Worm (Caenorhabditis elegans): ENCODE measurements around the gene Y38H6C.15.

DNA sequence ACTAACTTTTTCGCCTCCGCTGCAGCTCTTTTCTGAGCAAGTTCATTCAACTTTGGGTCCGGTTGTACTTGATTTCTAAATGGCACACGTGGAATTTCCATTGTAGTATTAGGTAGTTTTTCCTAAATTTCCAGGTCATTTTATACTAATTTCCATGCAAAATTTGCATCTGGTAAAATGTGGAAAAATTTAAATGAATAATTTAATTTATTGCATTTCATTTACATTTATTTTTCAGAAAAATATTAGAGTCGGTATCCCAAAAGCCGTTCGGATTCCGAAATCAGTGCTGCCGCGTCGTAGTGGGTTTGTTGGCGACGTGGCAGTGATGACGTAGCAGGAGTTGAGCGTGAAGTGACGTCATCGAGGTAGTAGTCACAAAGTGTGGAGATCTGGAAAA lies 10.9 kb upstream of the Y38H6C.15 start, which contains the start of gene Y38H6C.18:
- no peak for TF ChIP-seq skn-1 (tag; optimal IDR thresholded peaks at IDR 0.05)
- no peak for TF ChIP-seq nhr-237 (tag; optimal IDR thresholded peaks at IDR 0.05)
- TF ChIP-seq sem-4 (tag; optimal IDR thresholded peaks at IDR 0.05), result no peak
- no peak for TF ChIP-seq ama-1 (optimal IDR thresholded peaks at IDR 0.05)
- TF ChIP-seq lin-11 (tag; optimal IDR thresholded peaks at IDR 0.05), result no peak
- no peak for TF ChIP-seq snpc-4 (tag; optimal IDR thresholded peaks at IDR 0.05)
- TF ChIP-seq ceh-82 (tag; optimal IDR thresholded peaks at IDR 0.05), result no peak
- TF ChIP-seq elt-3 (tag; optimal IDR thresholded peaks at IDR 0.05), result no peak
- TF ChIP-seq nhr-23 (tag; optimal IDR thresholded peaks at IDR 0.05), result no peak
- TF ChIP-seq F13H6.1 (tag; optimal IDR thresholded peaks at IDR 0.05), result no peak
- no peak for TF ChIP-seq zag-1 (tag; optimal IDR thresholded peaks at IDR 0.05)
- no peak for TF ChIP-seq nhr-25 (tag; optimal IDR thresholded peaks at IDR 0.05)

Measured in whole organism, L2 larva.